Worm (Caenorhabditis elegans) whole organism, young adult: ENCODE measurements around the gene T28F3.11.

Source experiments
- C06A6.2 ChIP-seq: fragments of 200-800 bp; sonication (Bioruptor generic); conservative IDR thresholded peaks from 2 replicates; pipeline ENCODE4 v1.3.6; 2022; ENCODE audit warnings: missing genetic modification characterization, missing compliant biosample characterization
- F57C9.4 ChIP-seq: sonication (generic microtip); optimal IDR thresholded peaks from 2 replicates; lab custom pipeline; 2017; ENCODE audit warnings: mild to moderate bottlenecking, missing genetic modification characterization, missing compliant biosample characterization
- ceh-91 ChIP-seq: fragments of 200-800 bp; sonication (Bioruptor generic); IDR thresholded peaks from 2 replicates; pipeline ENCODE4 v1.3.6; 2022; ENCODE audit warnings: missing genetic modification reagents, missing genetic modification characterization, missing compliant biosample characterization
- lag-1 ChIP-seq: fragments of 200-800 bp; sonication (Bioruptor generic); IDR thresholded peaks from 2 replicates; pipeline ENCODE4 v1.3.6; 2022; ENCODE audit warnings: missing genetic modification reagents, missing genetic modification characterization, missing compliant biosample characterization
- madf-8 ChIP-seq: fragments of 200-800 bp; sonication (Bioruptor generic); conservative IDR thresholded peaks from 2 replicates; pipeline ENCODE4 v1.3.6; 2022; ENCODE audit warnings: missing genetic modification reagents, missing genetic modification characterization, missing compliant biosample characterization

DNA sequence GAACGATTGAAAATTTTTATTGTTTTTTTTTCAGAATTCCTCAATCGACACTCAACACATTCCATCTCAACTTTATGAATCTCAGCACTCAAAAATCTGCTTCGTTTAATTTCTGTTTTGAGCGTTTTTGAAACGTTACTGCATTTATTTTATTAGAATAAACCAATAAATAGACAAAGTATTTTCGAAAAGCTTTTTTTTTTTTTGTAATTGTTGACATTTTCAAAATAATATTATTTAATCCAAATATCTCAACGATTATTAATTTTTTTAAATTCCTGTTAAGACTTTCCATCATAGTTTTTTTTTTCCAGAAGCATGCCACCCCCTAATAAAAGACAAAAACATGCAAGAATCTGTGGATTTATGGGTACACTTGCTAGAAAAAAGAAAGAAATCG lies 40.8 kb upstream of the T28F3.11 start, which contains the start of gene C49C3.7:
- no peak for TF ChIP-seq F57C9.4
- TF ChIP-seq ceh-91 (GFP tag; lab: Robert Waterston, UW), result no peak
- TF ChIP-seq madf-8 (GFP tag; lab: Robert Waterston, UW), result no peak
- no peak for TF ChIP-seq lag-1 (GFP tag; lab: Robert Waterston, UW)
- no peak for TF ChIP-seq C06A6.2 (GFP tag; lab: Robert Waterston, UW)
